Fruit fly (Drosophila melanogaster): ENCODE measurements around the gene hfp.

DNA sequence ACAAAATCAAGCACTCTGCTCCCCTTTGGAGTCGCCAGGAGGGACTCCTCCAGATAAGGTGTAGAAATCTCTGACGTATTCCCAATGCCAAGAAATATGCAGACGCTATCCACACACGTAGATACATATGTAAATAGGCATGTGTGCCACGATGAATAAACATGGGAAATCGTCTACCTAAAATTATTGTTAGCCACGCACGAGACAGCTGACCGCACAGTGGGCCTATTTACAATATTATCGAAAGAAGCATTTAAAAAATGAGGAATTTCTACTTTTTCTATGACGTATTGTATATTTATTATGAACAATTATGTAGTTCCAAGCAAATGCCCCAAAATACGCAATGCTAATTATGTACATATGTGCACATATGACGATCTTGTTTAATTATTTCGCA, 46.8 kb upstream of the hfp start:
- TF ChIP-seq psq (optimal IDR thresholded peaks at IDR 0.05) (no peak), Dll (optimal IDR thresholded peaks at IDR 0.05) (no peak), CG8478 (optimal IDR thresholded peaks at IDR 0.05) (no peak)

Measured in whole organism.